Worm (Caenorhabditis elegans) whole organism, L1 larva: ENCODE results near the gene prdx-2.

ENCODE experiments used
- C04F5.9 ChIP-seq: sonication (generic microtip); optimal IDR thresholded peaks from 2 replicates; lab custom pipeline; 2016; ENCODE audit warnings: missing genetic modification characterization, missing compliant biosample characterization
- C34B4.2 ChIP-seq: sonication (generic microtip); optimal IDR thresholded peaks from 2 replicates; lab custom pipeline; 2017; ENCODE audit warnings: mild to moderate bottlenecking, missing genetic modification characterization, missing compliant biosample characterization
- F16B12.6 ChIP-seq: fragments of 150-350 bp; optimal IDR thresholded peaks from 2 replicates; lab custom pipeline; 2014; ENCODE audit warnings: missing biosample characterization, missing genetic modification characterization
- aha-1 ChIP-seq: fragments of 150-350 bp; optimal IDR thresholded peaks from 2 replicates; lab custom pipeline; 2014; ENCODE audit warnings: missing biosample characterization, missing genetic modification characterization
- alr-1 ChIP-seq: fragments of 200-800 bp; sonication (Bioruptor generic); optimal IDR thresholded peaks from 2 replicates; lab custom pipeline; 2018; ENCODE audit warnings: borderline replicate concordance, mild to moderate bottlenecking, missing genetic modification characterization, missing compliant biosample characterization
- aly-2 ChIP-seq: fragments of 150-350 bp; optimal IDR thresholded peaks from 2 replicates; lab custom pipeline; 2014; ENCODE audit warnings: missing biosample characterization, missing genetic modification characterization
- ama-1 ChIP-seq: fragments of 150-350 bp; optimal IDR thresholded peaks from 2 replicates; lab custom pipeline; 2014
- ceh-63 ChIP-seq: fragments of 200-800 bp; sonication (Bioruptor generic); optimal IDR thresholded peaks from 2 replicates; lab custom pipeline; 2018; ENCODE audit warnings: mild to moderate bottlenecking, missing genetic modification characterization, missing compliant biosample characterization
- ceh-82 ChIP-seq, 3 experiments: fragments of 150-350 bp in 1 of 3; sonication (generic microtip) in 2 of 3; optimal IDR thresholded peaks; 2 replicates each; lab custom pipeline; 2014 to 2017; ENCODE audit warnings: missing biosample characterization in 3 of 3, missing genetic modification characterization in 3 of 3
- ceh-88 ChIP-seq: fragments of 200-800 bp; sonication (Bioruptor generic); IDR thresholded peaks from 2 replicates; pipeline ENCODE4 v1.3.6; 2022; ENCODE audit warnings: missing genetic modification characterization, missing compliant biosample characterization
- ceh-90 ChIP-seq: sonication (generic microtip); optimal IDR thresholded peaks from 2 replicates; lab custom pipeline; 2016; ENCODE audit warnings: missing genetic modification characterization, missing compliant biosample characterization
- dpl-1 ChIP-seq, 3 experiments: fragments of 150-350 bp in 2 of 3; sonication (generic microtip) in 1 of 3; optimal IDR thresholded peaks; 2 replicates each; lab custom pipeline; 2014 to 2017; ENCODE audit warnings: missing biosample characterization in 3 of 3, missing genetic modification characterization in 3 of 3, missing genetic modification reagents in 3 of 3
- dsc-1 ChIP-seq: sonication (generic microtip); optimal IDR thresholded peaks from 2 replicates; lab custom pipeline; 2016; ENCODE audit warnings: mild to moderate bottlenecking, missing genetic modification characterization, missing compliant biosample characterization
- efl-3 ChIP-seq: fragments of 200-800 bp; sonication (Bioruptor generic); optimal IDR thresholded peaks from 2 replicates; lab custom pipeline; 2018; ENCODE audit warnings: mild to moderate bottlenecking, missing genetic modification characterization, missing compliant biosample characterization
- egl-27 ChIP-seq, 2 experiments: fragments of 150-350 bp in 1 of 2; sonication (generic microtip); optimal IDR thresholded peaks; 3 replicates each; lab custom pipeline; 2017 to 2018; ENCODE audit warnings: missing biosample characterization in 2 of 2, missing genetic modification characterization in 2 of 2, missing genetic modification reagents in 2 of 2
- elt-2 ChIP-seq: sonication (generic microtip); optimal IDR thresholded peaks from 2 replicates; lab custom pipeline; 2016; ENCODE audit warnings: missing genetic modification characterization, mild to moderate bottlenecking, inconsistent platforms, missing compliant biosample characterization, missing genetic modification reagents
- elt-3 ChIP-seq, 6 experiments: fragments of 150-350 bp in 1 of 6; sonication (generic microtip); optimal IDR thresholded peaks; 2 replicates each; lab custom pipeline; 2017 to 2018; ENCODE audit warnings: missing biosample characterization in 6 of 6, missing genetic modification characterization in 6 of 6, inconsistent platforms in 1 of 6
- fkh-10 ChIP-seq: sonication (generic microtip); optimal IDR thresholded peaks from 2 replicates; lab custom pipeline; 2017; ENCODE audit warnings: missing biosample characterization, missing genetic modification reagents, missing genetic modification characterization
- fkh-4 ChIP-seq: sonication (generic microtip); optimal IDR thresholded peaks from 2 replicates; lab custom pipeline; 2016; ENCODE audit warnings: missing compliant biosample characterization, missing genetic modification characterization, borderline replicate concordance
- fkh-8 ChIP-seq: sonication (generic microtip); optimal IDR thresholded peaks from 2 replicates; lab custom pipeline; 2016; ENCODE audit warnings: mild to moderate bottlenecking, missing genetic modification characterization, missing compliant biosample characterization
- grh-1 ChIP-seq: fragments of 200-800 bp; sonication (Bioruptor generic); IDR thresholded peaks from 2 replicates; pipeline ENCODE4 v1.3.6; 2022; ENCODE audit warnings: missing genetic modification reagents, missing genetic modification characterization, missing compliant biosample characterization
- hpl-2 ChIP-seq: fragments of 150-350 bp; optimal IDR thresholded peaks from 2 replicates; lab custom pipeline; 2014; ENCODE audit warnings: missing biosample characterization, missing genetic modification reagents, missing genetic modification characterization
- irx-1 ChIP-seq: sonication (generic microtip); optimal IDR thresholded peaks from 2 replicates; lab custom pipeline; 2016; ENCODE audit warnings: missing genetic modification characterization, missing compliant biosample characterization
- jun-1 ChIP-seq: fragments of 150-350 bp; optimal IDR thresholded peaks from 2 replicates; lab custom pipeline; 2014; ENCODE audit warnings: missing biosample characterization, missing genetic modification reagents, missing genetic modification characterization
- lin-13 ChIP-seq: fragments of 150-350 bp; optimal IDR thresholded peaks from 2 replicates; lab custom pipeline; 2014; ENCODE audit warnings: missing biosample characterization, missing genetic modification reagents, missing genetic modification characterization
- lin-15B ChIP-seq: fragments of 150-350 bp; sonication (generic microtip); optimal IDR thresholded peaks from 3 replicates; lab custom pipeline; 2014; ENCODE audit warnings: missing biosample characterization, missing genetic modification characterization
- lin-39 ChIP-seq: fragments of 150-350 bp; optimal IDR thresholded peaks from 2 replicates; lab custom pipeline; 2014; ENCODE audit warnings: missing biosample characterization, missing genetic modification reagents, missing genetic modification characterization
- lsy-2 ChIP-seq, 2 experiments: fragments of 150-350 bp; optimal IDR thresholded peaks; 2 replicates each; lab custom pipeline; 2014; ENCODE audit warnings: missing biosample characterization in 2 of 2, missing genetic modification characterization in 2 of 2
- nhr-11 ChIP-seq: fragments of 150-350 bp; optimal IDR thresholded peaks from 2 replicates; lab custom pipeline; 2014; ENCODE audit warnings: missing biosample characterization, missing genetic modification characterization
- nhr-19 ChIP-seq: fragments of 200-800 bp; sonication (Bioruptor generic); conservative IDR thresholded peaks from 2 replicates; pipeline ENCODE4 v1.3.6; 2022; ENCODE audit warnings: missing genetic modification characterization, missing compliant biosample characterization
- nhr-237 ChIP-seq: fragments of 150-350 bp; optimal IDR thresholded peaks from 2 replicates; lab custom pipeline; 2014; ENCODE audit warnings: missing biosample characterization, missing genetic modification characterization
- nhr-28 ChIP-seq: fragments of 150-350 bp; optimal IDR thresholded peaks from 2 replicates; lab custom pipeline; 2014; ENCODE audit warnings: missing biosample characterization, missing genetic modification characterization
- nhr-47 ChIP-seq: sonication (generic microtip); optimal IDR thresholded peaks from 2 replicates; lab custom pipeline; 2016; ENCODE audit warnings: mild to moderate bottlenecking, missing genetic modification characterization, moderate library complexity, missing compliant biosample characterization
- nhr-71 ChIP-seq: sonication (generic microtip); optimal IDR thresholded peaks from 2 replicates; lab custom pipeline; 2016; ENCODE audit warnings: mild to moderate bottlenecking, missing genetic modification characterization, moderate library complexity, missing compliant biosample characterization
- nhr-85 ChIP-seq: sonication (generic microtip); peaks from one replicate; lab custom pipeline; 2016; ENCODE audit warnings: missing genetic modification characterization, inconsistent platforms, missing compliant biosample characterization
- pax-3 ChIP-seq: fragments of 200-800 bp; sonication (Bioruptor generic); optimal IDR thresholded peaks from 2 replicates; lab custom pipeline; 2018; ENCODE audit warnings: mild to moderate bottlenecking, missing genetic modification characterization, moderate library complexity, missing compliant biosample characterization
- pqm-1 ChIP-seq: sonication (generic microtip); optimal IDR thresholded peaks from 3 replicates; lab custom pipeline; 2017; ENCODE audit warnings: missing biosample characterization, missing genetic modification characterization
- rnt-1 ChIP-seq: sonication (generic microtip); optimal IDR thresholded peaks from 2 replicates; lab custom pipeline; 2016; ENCODE audit warnings: mild to moderate bottlenecking, missing genetic modification characterization, moderate library complexity, missing compliant biosample characterization
- skn-1 ChIP-seq: fragments of 150-350 bp; optimal IDR thresholded peaks from 2 replicates; lab custom pipeline; 2014; ENCODE audit warnings: missing biosample characterization, missing genetic modification characterization
- snpc-4 ChIP-seq: fragments of 150-350 bp; optimal IDR thresholded peaks from 2 replicates; lab custom pipeline; 2014; ENCODE audit warnings: missing biosample characterization, missing genetic modification characterization
- snu-23 ChIP-seq: sonication (generic microtip); optimal IDR thresholded peaks from 2 replicates; lab custom pipeline; 2016; ENCODE audit warnings: missing genetic modification characterization, missing compliant biosample characterization
- sox-4 ChIP-seq: sonication (generic microtip); optimal IDR thresholded peaks from 2 replicates; lab custom pipeline; 2016; ENCODE audit warnings: missing genetic modification characterization, missing compliant biosample characterization
- sptf-1 ChIP-seq: fragments of 150-350 bp; optimal IDR thresholded peaks from 2 replicates; lab custom pipeline; 2014; ENCODE audit warnings: missing biosample characterization, missing genetic modification characterization
- swsn-7 ChIP-seq: sonication (generic microtip); optimal IDR thresholded peaks from 2 replicates; lab custom pipeline; 2016; ENCODE audit warnings: missing genetic modification characterization, missing compliant biosample characterization
- tbx-2 ChIP-seq: sonication (generic microtip); optimal IDR thresholded peaks from 2 replicates; lab custom pipeline; 2016; ENCODE audit warnings: missing genetic modification characterization, missing compliant biosample characterization
- tlp-1 ChIP-seq: fragments of 150-350 bp; optimal IDR thresholded peaks from 2 replicates; lab custom pipeline; 2014; ENCODE audit warnings: missing biosample characterization, missing genetic modification characterization
- unc-130 ChIP-seq: fragments of 150-350 bp; optimal IDR thresholded peaks from 2 replicates; lab custom pipeline; 2017; ENCODE audit warnings: missing biosample characterization, missing genetic modification characterization, inconsistent platforms
- unc-62 ChIP-seq: fragments of 150-350 bp; optimal IDR thresholded peaks from 2 replicates; lab custom pipeline; 2014; ENCODE audit warnings: missing biosample characterization, missing genetic modification reagents, missing genetic modification characterization
- unc-98 ChIP-seq: fragments of 200-800 bp; sonication (Bioruptor generic); IDR thresholded peaks from 2 replicates; pipeline ENCODE4 v1.3.6; 2022; ENCODE audit warnings: missing genetic modification characterization, missing compliant biosample characterization
- vab-15 ChIP-seq: sonication (generic microtip); optimal IDR thresholded peaks from 2 replicates; lab custom pipeline; 2017; ENCODE audit warnings: missing genotype, mild to moderate bottlenecking, missing genetic modification characterization, missing compliant biosample characterization
- zag-1 ChIP-seq: fragments of 150-350 bp; optimal IDR thresholded peaks from 2 replicates; lab custom pipeline; 2014; ENCODE audit warnings: missing biosample characterization, missing genetic modification characterization
- ztf-11 ChIP-seq, 2 experiments: sonication (generic microtip); optimal IDR thresholded peaks; 2 replicates each; lab custom pipeline; 2016 to 2017; ENCODE audit warnings: missing genetic modification characterization in 2 of 2, missing biosample characterization in 1 of 2, missing compliant biosample characterization in 1 of 2

Gene prdx-2

ce11 chrII:5373275-5374047, 4.5 kb upstream of the prdx-2 start, which contains the start of the genes agt-2 and F09E5.3 (continued):
- peak; percentile 21 for TF ChIP-seq efl-3 (GFP tag; lab: Kevin White, UChicago)
- peak; percentile 94 for TF ChIP-seq lin-39 (tag; lab: Kevin White, UChicago)
- peak; percentile 91 for TF ChIP-seq irx-1 (tag; lab: Kevin White, UChicago)
- peak; percentile 77 for TF ChIP-seq sox-4 (tag; lab: Kevin White, UChicago)
- TF ChIP-seq nhr-47 (tag; lab: Kevin White, UChicago), result peak; percentile 96
- no peak for TF ChIP-seq C34B4.2 (tag; lab: Kevin White, UChicago)
- peak; percentile 1 to 14 for TF ChIP-seq egl-27 (tag; optimal IDR thresholded peaks at IDR 0.05; lab: Kevin White, UChicago)
- no peak for TF ChIP-seq tlp-1 (tag; lab: Kevin White, UChicago)
- TF ChIP-seq nhr-71 (tag; lab: Kevin White, UChicago), result peak; percentile 97
- TF ChIP-seq ceh-82 (tag; optimal IDR thresholded peaks at IDR 0.05; lab: Kevin White, UChicago), result peak; percentile 92 to 95 (median 93)
- TF ChIP-seq F16B12.6 (tag; lab: Kevin White, UChicago), result peak; percentile 76
- TF ChIP-seq unc-62 (GFP tag; lab: Kevin White, UChicago), result no peak
- TF ChIP-seq nhr-11 (tag; lab: Kevin White, UChicago), result peak; percentile 81
- no peak for TF ChIP-seq alr-1
- peak in 3 of 6 experiments; percentile 43 to 81 (median 77) for TF ChIP-seq elt-3 (tag; optimal IDR thresholded peaks at IDR 0.05; lab: Kevin White, UChicago)
- peak; percentile 83 for TF ChIP-seq pax-3
- no peak for TF ChIP-seq unc-98 (GFP tag; lab: Robert Waterston, UW)
- TF ChIP-seq nhr-85, result peak; percentile 93
- peak; percentile 63 for TF ChIP-seq hpl-2
- peak; percentile 95 to 97 for TF ChIP-seq lsy-2 (tag; optimal IDR thresholded peaks at IDR 0.05; lab: Kevin White, UChicago)
- TF ChIP-seq lin-15B, result peak; percentile 82
- peak; percentile 78 for TF ChIP-seq ceh-88
- peak; percentile 37 for TF ChIP-seq ceh-90 (tag; lab: Kevin White, UChicago)
- peak; percentile 93 for TF ChIP-seq nhr-19 (GFP tag; lab: Robert Waterston, UW)
- no peak for TF ChIP-seq ceh-63 (GFP tag; lab: Kevin White, UChicago)
- TF ChIP-seq C04F5.9 (tag; lab: Kevin White, UChicago), result peak; percentile 81
- TF ChIP-seq fkh-8, result peak; percentile 92
- TF ChIP-seq sptf-1 (tag; lab: Kevin White, UChicago), result no peak
- TF ChIP-seq pqm-1 (tag; lab: Kevin White, UChicago), result no peak
- TF ChIP-seq snpc-4 (tag; lab: Kevin White, UChicago), result peak; percentile 89
- peak; percentile 82 for TF ChIP-seq elt-2
- TF ChIP-seq unc-130 (tag; lab: Kevin White, UChicago), result peak; percentile 95
- peak; percentile 94 for TF ChIP-seq tbx-2
- TF ChIP-seq dsc-1 (tag; lab: Kevin White, UChicago), result peak; percentile 95
- peak; percentile 20 for TF ChIP-seq aha-1 (tag; lab: Kevin White, UChicago)
- peak; percentile 94 for TF ChIP-seq skn-1 (tag; lab: Kevin White, UChicago)
- no peak for TF ChIP-seq nhr-28 (tag; lab: Kevin White, UChicago)
- TF ChIP-seq snu-23 (GFP tag; lab: Kevin White, UChicago), result peak; percentile 98
- peak; percentile 25 for TF ChIP-seq vab-15
- peak; percentile 26 for TF ChIP-seq zag-1 (tag; lab: Kevin White, UChicago)
- peak; percentile 89 for TF ChIP-seq jun-1
- peak; percentile 96 for TF ChIP-seq swsn-7 (tag; lab: Kevin White, UChicago)
- peak; percentile 88 for TF ChIP-seq lin-13 (GFP tag; lab: Kevin White, UChicago)
- peak; percentile 75 for TF ChIP-seq nhr-237
- TF ChIP-seq grh-1 (GFP tag; lab: Robert Waterston, UW), result peak; percentile 87
- TF ChIP-seq dpl-1 (GFP tag; optimal IDR thresholded peaks at IDR 0.05; lab: Kevin White, UChicago), result peak; percentile 88 to 91 (median 90)
- peak; percentile 13 for TF ChIP-seq fkh-4 (tag; lab: Kevin White, UChicago)
- TF ChIP-seq ama-1 (lab: Kevin White, UChicago), result peak; percentile 86
- peak in 1 of 2 experiments; percentile 81 for TF ChIP-seq ztf-11 (tag; optimal IDR thresholded peaks at IDR 0.05; lab: Kevin White, UChicago)
- TF ChIP-seq fkh-10 (GFP tag; lab: Kevin White, UChicago), result peak; percentile 71
- peak; percentile 92 for TF ChIP-seq aly-2 (tag; lab: Kevin White, UChicago)
- peak; percentile 96 for TF ChIP-seq rnt-1 (tag; lab: Kevin White, UChicago)
